Worm (Caenorhabditis elegans): ENCODE results near the gene Y45F10D.2.

Y45F10D.2 gene

DNA sequence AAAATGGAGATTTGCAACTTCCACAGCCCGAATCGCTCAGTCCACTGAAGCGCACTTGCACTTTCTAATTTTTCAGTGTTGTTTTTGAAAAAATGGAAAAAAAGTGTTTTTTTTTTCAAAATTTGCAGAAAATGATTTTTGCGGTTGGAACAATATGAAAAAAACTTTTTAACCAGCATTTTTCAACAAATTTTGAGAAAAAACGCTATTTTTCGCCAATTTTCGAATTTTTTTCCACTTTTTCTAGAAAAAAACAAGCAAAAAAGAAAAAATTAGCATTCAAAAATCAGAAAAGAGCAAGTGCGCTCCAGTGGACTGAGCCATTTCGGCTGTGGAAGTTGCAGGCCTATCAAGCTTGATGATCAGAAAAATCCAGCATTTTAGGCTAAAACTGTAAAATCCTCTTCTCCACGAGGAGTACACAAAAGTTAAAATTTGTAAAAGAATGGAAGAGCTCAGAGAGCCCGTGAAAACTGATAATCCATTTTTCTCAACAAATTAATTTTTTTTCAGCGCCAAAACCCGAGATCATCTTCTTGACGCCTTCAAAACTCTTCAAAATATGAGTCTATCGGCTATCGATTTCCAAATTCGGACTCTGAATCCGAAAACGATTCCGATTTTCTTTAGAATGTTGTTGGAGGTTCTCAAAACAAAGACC, 20.9 kb upstream of the Y45F10D.2 start:
- TF ChIP-seq ceh-82 (tag; optimal IDR thresholded peaks at IDR 0.05): no peak
- 0 out of 2 replicates have a peak, but pooled peaks have one; percentile 13 for TF ChIP-seq ctbp-1 (GFP tag; IDR thresholded peaks at IDR 0.05)
- TF ChIP-seq mxl-3 (GFP tag; optimal IDR thresholded peaks at IDR 0.05): no peak
- TF ChIP-seq lin-38 (GFP tag; IDR thresholded peaks at IDR 0.05): peak; percentile 41; the same call in 1 of the 2 replicates
- TF ChIP-seq aha-1 (tag): peak; percentile 6
- TF ChIP-seq sdz-12 (GFP tag; optimal IDR thresholded peaks at IDR 0.05): no peak
- no peak for TF ChIP-seq nhr-28 (tag; optimal IDR thresholded peaks at IDR 0.05)
- peak in 1 of 2 experiments; percentile 59 for TF ChIP-seq unc-62 (GFP tag; optimal IDR thresholded peaks at IDR 0.05 in 1 of 2)
- no peak for TF ChIP-seq unc-62 (tag; optimal IDR thresholded peaks at IDR 0.05)
- TF ChIP-seq snpc-1.2 (GFP tag; IDR thresholded peaks at IDR 0.05): 0 out of 2 replicates have a peak, but pooled peaks have one; percentile 13

DNA sequence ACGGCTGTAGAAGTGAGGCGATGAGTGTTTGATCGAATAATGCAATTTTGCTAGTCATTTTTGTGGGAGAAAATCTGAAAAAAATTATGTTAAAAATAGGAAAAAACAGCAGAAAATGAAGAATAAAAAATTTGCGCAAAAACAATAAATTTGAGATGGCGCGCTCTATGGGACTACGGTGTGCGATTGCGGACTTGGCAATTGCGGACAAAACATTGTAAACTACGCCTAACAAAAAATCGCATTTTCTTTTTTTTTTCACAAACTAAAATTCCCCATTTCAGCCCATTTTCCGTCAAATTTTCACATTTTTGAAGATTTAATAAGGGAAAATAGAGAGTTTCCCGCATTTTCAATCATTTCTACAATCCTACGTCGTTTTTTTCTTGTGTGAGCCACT, 14.2 kb upstream of the Y45F10D.2 start, which contains the start of the genes sas-6 and Y45F10D.7:
Gene sas-6, minus strand, starts transcription at position 80 of the 400 bp plus-strand sequence.
Gene Y45F10D.7, plus strand, starts transcription at position 256 of the 400 bp plus-strand sequence.
- TF ChIP-seq hlh-30 (tag; optimal IDR thresholded peaks at IDR 0.05; ENCODE audit: insufficient read depth): peak; percentile 72
- peak; percentile 22 for TF ChIP-seq snpc-4 (tag; optimal IDR thresholded peaks at IDR 0.05)
- peak; percentile 67 for TF ChIP-seq lin-38 (GFP tag; IDR thresholded peaks at IDR 0.05)
- TF ChIP-seq zag-1 (tag; optimal IDR thresholded peaks at IDR 0.05): no peak
- TF ChIP-seq lin-13 (GFP tag; optimal IDR thresholded peaks at IDR 0.05): peak; percentile 61
- peak; percentile 40; the same call in 1 of the 2 replicates for TF ChIP-seq dmd-6 (GFP tag; IDR thresholded peaks at IDR 0.05)
- peak; percentile 57 for TF ChIP-seq mep-1 (tag; optimal IDR thresholded peaks at IDR 0.05)
- peak; percentile 89 for TF ChIP-seq dpl-1 (GFP tag; optimal IDR thresholded peaks at IDR 0.05)
- no peak for TF ChIP-seq nhr-41 (GFP tag; IDR thresholded peaks at IDR 0.05)
- TF ChIP-seq zfp-3 (GFP tag; conservative IDR thresholded peaks at IDR 0.05): no peak
- peak in 1 of 2 experiments; percentile 40 for TF ChIP-seq unc-62 (GFP tag; optimal IDR thresholded peaks at IDR 0.05 in 1 of 2)
- TF ChIP-seq unc-62 (tag; optimal IDR thresholded peaks at IDR 0.05): no peak
- peak in 1 of 2 experiments; percentile 40 for TF ChIP-seq hif-1 (tag; optimal IDR thresholded peaks at IDR 0.05)
- TF ChIP-seq fkh-10 (GFP tag; optimal IDR thresholded peaks at IDR 0.05): peak; percentile 11
- peak; percentile 44 for TF ChIP-seq T20F7.1 (GFP tag; optimal IDR thresholded peaks at IDR 0.05)
- peak; percentile 19 for TF ChIP-seq rbr-2 (tag; optimal IDR thresholded peaks at IDR 0.05)
- TF ChIP-seq nhr-6 (tag; optimal IDR thresholded peaks at IDR 0.05): peak; percentile 21
- no peak for TF ChIP-seq unc-39 (tag; optimal IDR thresholded peaks at IDR 0.05)
- peak; percentile 13 for TF ChIP-seq nhr-11 (tag; optimal IDR thresholded peaks at IDR 0.05)
- peak; percentile 96 for TF ChIP-seq aha-1 (tag)
- peak; percentile 44 for TF ChIP-seq unc-130 (GFP tag; optimal IDR thresholded peaks at IDR 0.05)
- TF ChIP-seq daf-16 (GFP tag; optimal IDR thresholded peaks at IDR 0.05): no peak
- TF ChIP-seq daf-16 (tag; optimal IDR thresholded peaks at IDR 0.05): no peak
- peak; percentile 25 for TF ChIP-seq dve-1 (tag; optimal IDR thresholded peaks at IDR 0.05; ENCODE audit: insufficient read depth)
- peak; percentile 17 for TF ChIP-seq ztf-7 (tag; optimal IDR thresholded peaks at IDR 0.05)
- TF ChIP-seq lsy-2 (tag; optimal IDR thresholded peaks at IDR 0.05): peak; percentile 92 to 99
- TF ChIP-seq ZK546.5 (tag; optimal IDR thresholded peaks at IDR 0.05): no peak
- TF ChIP-seq ama-1 (optimal IDR thresholded peaks at IDR 0.05): peak; percentile 11
- peak; percentile 83 for TF ChIP-seq mes-2 (tag; optimal IDR thresholded peaks at IDR 0.05; ENCODE audit: poor library complexity, severe bottlenecking)
- peak; percentile 7 for TF ChIP-seq nhr-28 (tag; optimal IDR thresholded peaks at IDR 0.05)
- peak; percentile 93 for TF ChIP-seq snpc-1.2 (GFP tag; IDR thresholded peaks at IDR 0.05)

DNA sequence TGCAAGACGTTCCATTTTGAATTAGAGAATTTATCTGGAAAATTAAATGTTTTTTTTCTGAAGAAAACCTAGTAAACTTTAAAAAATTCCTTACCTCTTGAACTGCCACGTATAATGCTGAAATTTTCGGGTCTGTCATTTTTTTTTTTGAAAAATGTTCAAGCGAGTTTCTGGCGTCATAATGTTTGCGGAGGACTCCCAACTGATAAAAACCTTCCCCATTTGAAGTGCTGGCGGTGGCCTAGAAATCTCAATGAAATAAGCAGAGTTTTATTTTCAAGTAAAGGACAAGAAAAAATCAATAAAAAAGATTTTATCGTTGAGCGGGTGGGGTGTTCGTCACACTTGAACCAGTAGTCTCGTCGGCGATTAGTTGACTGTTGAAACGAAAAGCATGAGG, 12.2 kb upstream of the Y45F10D.2 start, which contains the start of gene icap-1:
Gene icap-1, minus strand, starts transcription at position 272 of the 400 bp plus-strand sequence.
- no peak for TF ChIP-seq lin-13 (GFP tag; optimal IDR thresholded peaks at IDR 0.05)
- TF ChIP-seq mxl-3 (GFP tag; optimal IDR thresholded peaks at IDR 0.05): no peak
- TF ChIP-seq hlh-30 (tag; optimal IDR thresholded peaks at IDR 0.05; ENCODE audit: insufficient read depth): no peak
- no peak for TF ChIP-seq nhr-77 (tag; optimal IDR thresholded peaks at IDR 0.05)
- TF ChIP-seq mes-2 (tag; optimal IDR thresholded peaks at IDR 0.05; ENCODE audit: poor library complexity, severe bottlenecking): peak; percentile 59
- TF ChIP-seq nhr-28 (tag; optimal IDR thresholded peaks at IDR 0.05): no peak
- TF ChIP-seq egl-27 (tag; optimal IDR thresholded peaks at IDR 0.05): no peak
- TF ChIP-seq lir-3 (tag; optimal IDR thresholded peaks at IDR 0.05): no peak
- TF ChIP-seq ceh-20 (GFP tag; IDR thresholded peaks at IDR 0.05): no peak
- TF ChIP-seq mdl-1 (tag; optimal IDR thresholded peaks at IDR 0.05): no peak
- TF ChIP-seq sdz-12 (GFP tag; optimal IDR thresholded peaks at IDR 0.05): no peak
- peak; percentile 50 for TF ChIP-seq ztf-7 (tag; optimal IDR thresholded peaks at IDR 0.05)
- peak; percentile 15 for TF ChIP-seq mep-1 (tag; optimal IDR thresholded peaks at IDR 0.05)
- TF ChIP-seq Y5F2A.4 (GFP tag; optimal IDR thresholded peaks at IDR 0.05): no peak
- TF ChIP-seq lsy-2 (tag; optimal IDR thresholded peaks at IDR 0.05): peak in 1 of 2 experiments; percentile 47
- no peak for TF ChIP-seq T20F7.1 (GFP tag; optimal IDR thresholded peaks at IDR 0.05)
- no peak for TF ChIP-seq aly-2 (tag; optimal IDR thresholded peaks at IDR 0.05)
- TF ChIP-seq cey-2 (tag; optimal IDR thresholded peaks at IDR 0.05; ENCODE audit: borderline replicate concordance, insufficient read depth): no peak
- TF ChIP-seq Y105C5A.15 (GFP tag; IDR thresholded peaks at IDR 0.05): no peak
- TF ChIP-seq fkh-10 (GFP tag; optimal IDR thresholded peaks at IDR 0.05): no peak
- no peak for TF ChIP-seq daf-12 (tag; optimal IDR thresholded peaks at IDR 0.05)
- TF ChIP-seq aha-1 (tag): no peak

Data from whole organism, L4 larva.